Worm (Caenorhabditis elegans): ENCODE results near the gene R11A8.1.

DNA sequence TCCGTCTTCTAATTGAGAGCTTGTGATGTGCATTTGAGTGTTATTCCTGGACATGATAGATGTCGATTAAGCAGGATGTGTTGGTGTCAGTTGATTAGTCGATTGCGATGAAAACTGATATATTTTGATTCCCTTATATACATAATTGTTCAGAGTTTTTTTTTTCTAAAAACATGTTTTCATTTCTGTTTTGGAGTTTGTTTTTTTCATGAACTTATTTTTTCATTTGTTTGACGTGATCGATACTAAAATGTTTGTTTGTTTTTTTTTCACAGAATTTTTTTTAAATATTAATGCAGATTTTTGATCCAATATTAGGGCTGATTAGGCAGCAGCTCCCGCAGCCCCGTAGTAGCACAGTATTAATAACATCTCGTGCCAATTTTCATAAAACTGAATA is 38.8 kb downstream of the R11A8.1 start, which contains the start of gene R09E10.2:
- TF ChIP-seq nhr-11 (tag; optimal IDR thresholded peaks at IDR 0.05): no peak
- no peak for TF ChIP-seq fkh-4 (tag; optimal IDR thresholded peaks at IDR 0.05; ENCODE audit: borderline replicate concordance)
- TF ChIP-seq nhr-76 (tag; optimal IDR thresholded peaks at IDR 0.05): no peak
- TF ChIP-seq mep-1 (tag; optimal IDR thresholded peaks at IDR 0.05): no peak
- no peak for TF ChIP-seq nhr-28 (tag; optimal IDR thresholded peaks at IDR 0.05)
- TF ChIP-seq C04F5.9 (tag; optimal IDR thresholded peaks at IDR 0.05): no peak
- no peak for TF ChIP-seq elt-2 (tag; optimal IDR thresholded peaks at IDR 0.05)

Measured in whole organism, L1 larva.